Fruit fly (Drosophila melanogaster) Kc167 (cell line): ENCODE measurements around the gene Cdk7.

Experiments
- Myc ChIP-seq: fragments of >200 bp; optimal IDR thresholded peaks from 2 replicates; lab custom pipeline; 2017; ENCODE audit warnings: missing external identifiers
- Sin3A ChIP-seq: fragments of >200 bp; optimal IDR thresholded peaks from 2 replicates; lab custom pipeline; 2018; ENCODE audit warnings: missing external identifiers
- h ChIP-seq: fragments of >200 bp; optimal IDR thresholded peaks from 3 replicates; lab custom pipeline; 2018; ENCODE audit warnings: missing external identifiers
- insv ChIP-seq: fragments of >200 bp; optimal IDR thresholded peaks from 3 replicates; lab custom pipeline; 2018; ENCODE audit warnings: missing external identifiers
- psq ChIP-seq: fragments of >200 bp; optimal IDR thresholded peaks from 2 replicates; lab custom pipeline; 2017; ENCODE audit warnings: missing external identifiers
- ttk ChIP-seq: sonication (Bioruptor generic); optimal IDR thresholded peaks from 2 replicates; lab custom pipeline; 2017; ENCODE audit warnings: missing external identifiers

DNA sequence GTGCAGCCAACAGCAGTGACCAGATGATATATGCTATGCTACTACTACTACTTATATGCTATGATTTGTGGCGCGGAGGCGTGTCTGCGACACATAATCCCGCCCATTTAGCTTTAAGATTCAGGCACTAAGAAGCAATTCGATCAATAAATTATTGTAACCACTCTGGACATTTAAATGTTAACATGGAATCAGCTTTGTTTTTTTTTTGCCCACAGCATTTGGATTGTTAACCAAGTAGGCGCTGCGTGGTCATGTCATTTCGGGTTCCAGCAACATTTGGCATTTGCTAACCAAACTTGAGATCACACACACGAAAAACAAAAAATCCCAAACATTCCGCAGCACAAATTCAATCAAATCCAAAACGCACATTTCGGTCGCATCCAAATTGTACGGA, 4.2 kb upstream of the Cdk7 start, which contains the start of gene CG4198:
- TF ChIP-seq psq (no peak), h (lab: Kevin White, UChicago) (no peak), Myc (no peak), insv (no peak), Sin3A (lab: Kevin White, UChicago) (no peak), ttk (lab: Kevin White, UChicago) (no peak)
